Worm (Caenorhabditis elegans) whole organism, early embryonic: ENCODE measurements around the gene sri-38.
A peak's percentile ranks its signal among the peaks of the same experiment; 100 is the strongest.
"Not testable (repeated sequence)": the region's sequence is repeated elsewhere in the genome, so short reads cannot be mapped to it uniquely, and the experiment has no call there.

ENCODE experiments used
- B0310.2 ChIP-seq: sonication (generic microtip); optimal IDR thresholded peaks from 2 replicates; lab custom pipeline; 2016; ENCODE audit warnings: mild to moderate bottlenecking, missing genetic modification characterization, missing compliant biosample characterization
- ama-1 ChIP-seq: fragments of 150-350 bp; optimal IDR thresholded peaks from 2 replicates; lab custom pipeline; 2014
- flt-1 ChIP-seq: fragments of 200-800 bp; sonication (Bioruptor generic); IDR thresholded peaks from 2 replicates; pipeline ENCODE4 v1.3.6; 2022; ENCODE audit warnings: missing genetic modification characterization, missing compliant biosample characterization
- hmg-4 ChIP-seq: fragments of 200-800 bp; sonication (Bioruptor generic); optimal IDR thresholded peaks from 2 replicates; lab custom pipeline; 2018; ENCODE audit warnings: mild to moderate bottlenecking, missing genetic modification characterization, missing compliant biosample characterization
- hnd-1 ChIP-seq: sonication (generic microtip); optimal IDR thresholded peaks from 2 replicates; lab custom pipeline; 2016; ENCODE audit warnings: missing genetic modification characterization, missing compliant biosample characterization
- pes-1 ChIP-seq: fragments of 200-800 bp; sonication (Bioruptor generic); IDR thresholded peaks from 2 replicates; pipeline ENCODE4 v1.3.6; 2022; ENCODE audit warnings: missing genetic modification reagents, missing genetic modification characterization, missing compliant biosample characterization
- scrt-1 ChIP-seq: fragments of 200-800 bp; sonication (Bioruptor generic); IDR thresholded peaks from 2 replicates; pipeline ENCODE4 v1.3.6; 2022; ENCODE audit warnings: missing genetic modification characterization, missing compliant biosample characterization
- sea-1 ChIP-seq: fragments of 200-800 bp; sonication (Bioruptor generic); conservative IDR thresholded peaks from 2 replicates; pipeline ENCODE4 v1.3.6; 2022; ENCODE audit warnings: missing genetic modification characterization, missing compliant biosample characterization
- tbx-11 ChIP-seq: fragments of 200-800 bp; sonication (Bioruptor generic); IDR thresholded peaks from 2 replicates; pipeline ENCODE4 v1.3.6; 2022; ENCODE audit warnings: missing genetic modification characterization, missing compliant biosample characterization
- tbx-37 ChIP-seq: fragments of 200-800 bp; sonication (Bioruptor generic); conservative IDR thresholded peaks from 2 replicates; pipeline ENCODE4 v1.3.6; 2022; ENCODE audit warnings: missing genetic modification reagents, missing genetic modification characterization, missing compliant biosample characterization

DNA sequence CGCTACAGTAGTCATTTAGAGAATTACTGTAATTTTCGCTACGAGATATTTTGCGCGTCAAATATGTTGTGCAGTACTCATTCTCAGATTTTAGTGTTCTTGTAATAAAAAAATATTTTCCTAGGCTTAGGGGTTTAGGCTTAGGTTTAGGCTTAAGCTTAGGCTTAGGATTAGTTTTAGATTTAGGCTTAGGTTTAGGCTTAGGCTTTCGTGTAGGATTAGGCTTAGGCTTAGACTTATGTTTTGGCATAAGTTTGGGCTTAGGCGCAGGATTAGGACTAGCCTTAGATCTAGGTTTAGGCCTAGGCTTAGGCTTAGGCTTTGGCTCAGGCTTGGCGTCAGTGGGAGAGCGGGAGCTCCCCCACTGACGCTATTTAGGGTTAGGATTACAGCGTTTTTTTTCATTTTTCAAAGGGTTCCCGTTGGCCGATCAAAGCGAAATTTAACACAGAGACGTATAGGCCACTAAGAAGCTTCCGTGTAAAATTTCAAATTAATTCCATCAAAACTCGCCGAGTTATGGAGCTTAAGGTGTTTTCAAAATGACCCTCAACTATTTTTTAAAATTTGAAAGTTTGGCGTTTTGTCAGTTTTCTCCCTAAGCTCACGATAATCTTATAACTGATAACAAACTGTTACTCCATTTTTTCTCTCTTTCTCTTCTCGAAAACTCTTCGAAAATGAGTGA lies 28.9 kb downstream of the sri-38 start, which contains the start of gene F22E5.8:
- not testable (repeated sequence) for TF ChIP-seq flt-1 (GFP tag; lab: Robert Waterston, UW); hmg-4; hnd-1; B0310.2; scrt-1; ama-1 (lab: Kevin White, UChicago); tbx-11 (GFP tag; lab: Robert Waterston, UW); tbx-37 (GFP tag; lab: Robert Waterston, UW); sea-1 (GFP tag; lab: Robert Waterston, UW)
- 0 out of 2 replicates have a peak, but pooled peaks have one; percentile 10 for TF ChIP-seq pes-1 (GFP tag; lab: Robert Waterston, UW)
